Worm (Caenorhabditis elegans) whole organism, young adult: ENCODE data around the gene Y47D7A.15.

Experiments
- K11D2.4 ChIP-seq: fragments of 200-800 bp; sonication (Bioruptor generic); IDR thresholded peaks from 2 replicates; pipeline ENCODE4 v1.3.6; 2022; ENCODE audit warnings: missing genetic modification reagents, missing genetic modification characterization, missing compliant biosample characterization
- die-1 ChIP-seq: sonication (generic microtip); optimal IDR thresholded peaks from 2 replicates; lab custom pipeline; 2016; ENCODE audit warnings: missing genotype, mild to moderate bottlenecking, missing genetic modification characterization, missing compliant biosample characterization
- lag-1 ChIP-seq: fragments of 200-800 bp; sonication (Bioruptor generic); IDR thresholded peaks from 2 replicates; pipeline ENCODE4 v1.3.6; 2022; ENCODE audit warnings: missing genetic modification reagents, missing genetic modification characterization, missing compliant biosample characterization
- nhr-27 ChIP-seq: fragments of 200-800 bp; sonication (Bioruptor generic); optimal IDR thresholded peaks from 2 replicates; lab custom pipeline; 2018; ENCODE audit warnings: mild to moderate bottlenecking, missing genetic modification characterization, moderate library complexity, missing compliant biosample characterization
- pha-4 ChIP-seq: fragments of 150-350 bp; sonication (generic microtip); optimal IDR thresholded peaks from 2 replicates; lab custom pipeline; 2014; ENCODE audit warnings: missing biosample characterization, missing genetic modification reagents, missing genetic modification characterization
- rcor-1 ChIP-seq: fragments of 200-800 bp; sonication (Bioruptor generic); IDR thresholded peaks from 2 replicates; pipeline ENCODE4 v1.3.6; 2022; ENCODE audit warnings: missing genetic modification reagents, missing genetic modification characterization, missing compliant biosample characterization

DNA sequence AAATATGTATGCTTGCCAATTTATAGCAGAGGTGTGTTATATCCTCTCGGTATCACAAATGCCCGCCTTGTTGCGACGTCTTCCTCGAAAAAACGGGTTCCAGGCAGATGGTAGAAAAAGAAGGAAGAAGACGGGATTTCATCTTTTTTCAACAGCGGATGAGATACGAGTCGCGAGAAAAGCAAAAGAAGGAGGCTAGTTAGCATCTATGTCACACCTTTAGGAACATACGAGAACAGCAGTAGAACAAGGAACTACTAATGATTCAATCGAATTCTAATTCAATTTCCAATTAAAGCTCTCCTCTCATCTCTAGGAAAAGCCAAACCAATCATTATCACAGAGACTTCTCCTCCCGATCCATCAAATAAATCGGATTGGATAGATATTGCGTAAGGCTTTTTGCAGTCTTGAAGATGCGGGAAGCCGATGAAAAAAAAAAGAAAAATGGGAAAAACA is 18.3 kb downstream of the Y47D7A.15 start, which contains the start of gene grl-5:
- no peak for TF ChIP-seq rcor-1 (GFP tag; lab: Robert Waterston, UW)
- TF ChIP-seq K11D2.4 (GFP tag; lab: Robert Waterston, UW): no peak
- no peak for TF ChIP-seq die-1
- no peak for TF ChIP-seq nhr-27 (tag; lab: Kevin White, UChicago)
- no peak for TF ChIP-seq lag-1 (GFP tag; lab: Robert Waterston, UW)
- no peak for TF ChIP-seq pha-4 (tag; lab: Kevin White, UChicago)
